Worm (Caenorhabditis elegans) whole organism, L2 larva: ENCODE measurements around the gene mct-5.

Source experiments
- C34F6.9 ChIP-seq: fragments of 150-350 bp; optimal IDR thresholded peaks from 2 replicates; lab custom pipeline; 2014; ENCODE audit warnings: missing biosample characterization, missing genetic modification characterization
- F13H6.1 ChIP-seq: sonication (generic microtip); optimal IDR thresholded peaks from 2 replicates; lab custom pipeline; 2016; ENCODE audit warnings: missing genetic modification characterization, missing compliant biosample characterization
- R02D3.7 ChIP-seq: fragments of 150-350 bp; optimal IDR thresholded peaks from 2 replicates; lab custom pipeline; 2014; ENCODE audit warnings: missing biosample characterization, missing genetic modification characterization
- Y55F3AM.14 ChIP-seq: fragments of 200-800 bp; sonication (Bioruptor generic); optimal IDR thresholded peaks from 2 replicates; lab custom pipeline; 2018; ENCODE audit warnings: mild to moderate bottlenecking, missing genetic modification characterization, missing compliant biosample characterization
- alr-1 ChIP-seq: fragments of 150-350 bp; optimal IDR thresholded peaks from 2 replicates; lab custom pipeline; 2014; ENCODE audit warnings: missing biosample characterization, missing genetic modification characterization
- aly-2 ChIP-seq: fragments of 150-350 bp; optimal IDR thresholded peaks from 2 replicates; lab custom pipeline; 2014; ENCODE audit warnings: missing biosample characterization, missing genetic modification characterization
- blmp-1 ChIP-seq: sonication (generic microtip); optimal IDR thresholded peaks from 2 replicates; lab custom pipeline; 2017; ENCODE audit warnings: missing genetic modification characterization, mild to moderate bottlenecking, missing compliant biosample characterization, antibody characterized with exemption, moderate library complexity; ENCODE audit not compliant: insufficient read depth
- ceh-16 ChIP-seq: fragments of 150-350 bp; optimal IDR thresholded peaks from 2 replicates; lab custom pipeline; 2014; ENCODE audit warnings: missing biosample characterization, missing genetic modification characterization
- ceh-82 ChIP-seq: fragments of 150-350 bp; optimal IDR thresholded peaks from 2 replicates; lab custom pipeline; 2014; ENCODE audit warnings: missing biosample characterization, missing genetic modification characterization
- dmd-4 ChIP-seq: sonication (generic microtip); optimal IDR thresholded peaks from 2 replicates; lab custom pipeline; 2017; ENCODE audit warnings: missing biosample characterization, missing genetic modification characterization
- egl-27 ChIP-seq: sonication (generic microtip); optimal IDR thresholded peaks from 3 replicates; lab custom pipeline; 2017; ENCODE audit warnings: missing biosample characterization, missing genetic modification reagents, missing genetic modification characterization
- elt-1 ChIP-seq: fragments of 150-350 bp; optimal IDR thresholded peaks from 2 replicates; lab custom pipeline; 2014; ENCODE audit warnings: missing biosample characterization, missing genetic modification characterization
- fos-1 ChIP-seq: fragments of 150-350 bp; optimal IDR thresholded peaks from 2 replicates; lab custom pipeline; 2014; ENCODE audit warnings: missing biosample characterization, missing genetic modification characterization
- gmeb-1 ChIP-seq: fragments of 150-350 bp; optimal IDR thresholded peaks from 2 replicates; lab custom pipeline; 2014; ENCODE audit warnings: missing biosample characterization, missing genetic modification characterization
- lin-11 ChIP-seq: fragments of 150-350 bp; sonication (generic microtip); optimal IDR thresholded peaks from 2 replicates; lab custom pipeline; 2014; ENCODE audit warnings: missing biosample characterization, missing genetic modification characterization, inconsistent platforms, mixed read lengths
- lsy-2 ChIP-seq, 2 experiments: fragments of 150-350 bp in 1 of 2; sonication (generic microtip) in 1 of 2; optimal IDR thresholded peaks; 2 replicates each; lab custom pipeline; 2014 to 2017; ENCODE audit warnings: missing biosample characterization in 2 of 2, missing genetic modification characterization in 2 of 2
- mbf-1 ChIP-seq: sonication (generic microtip); optimal IDR thresholded peaks from 2 replicates; lab custom pipeline; 2017; ENCODE audit warnings: missing biosample characterization, missing genetic modification characterization
- mdl-1 ChIP-seq, 2 experiments: fragments of 150-350 bp in 1 of 2; sonication (generic microtip) in 1 of 2; optimal IDR thresholded peaks; 2 replicates each; lab custom pipeline; 2017; ENCODE audit warnings: missing biosample characterization in 2 of 2, missing genetic modification characterization in 2 of 2
- nhr-11 ChIP-seq: fragments of 150-350 bp; optimal IDR thresholded peaks from 2 replicates; lab custom pipeline; 2014; ENCODE audit warnings: missing biosample characterization, missing genetic modification characterization
- nhr-129 ChIP-seq: fragments of 150-350 bp; optimal IDR thresholded peaks from 2 replicates; lab custom pipeline; 2014; ENCODE audit warnings: missing biosample characterization, missing genetic modification characterization
- nhr-23 ChIP-seq: fragments of 150-350 bp; optimal IDR thresholded peaks from 2 replicates; lab custom pipeline; 2014; ENCODE audit warnings: missing biosample characterization, missing genetic modification reagents, missing genetic modification characterization
- nhr-237 ChIP-seq: fragments of 150-350 bp; optimal IDR thresholded peaks from 2 replicates; lab custom pipeline; 2014; ENCODE audit warnings: missing biosample characterization, missing genetic modification characterization
- nhr-6 ChIP-seq: fragments of 150-350 bp; optimal IDR thresholded peaks from 2 replicates; lab custom pipeline; 2014; ENCODE audit warnings: missing biosample characterization, missing genetic modification characterization
- nhr-77 ChIP-seq: fragments of 150-350 bp; optimal IDR thresholded peaks from 2 replicates; lab custom pipeline; 2014; ENCODE audit warnings: missing biosample characterization, missing genetic modification characterization
- peb-1 ChIP-seq: fragments of 150-350 bp; optimal IDR thresholded peaks from 2 replicates; lab custom pipeline; 2014; ENCODE audit warnings: missing biosample characterization, missing genetic modification characterization
- sem-4 ChIP-seq: fragments of 150-350 bp; optimal IDR thresholded peaks from 2 replicates; lab custom pipeline; 2014; ENCODE audit warnings: missing biosample characterization, missing genetic modification reagents, missing genetic modification characterization
- skn-1 ChIP-seq: sonication (generic microtip); optimal IDR thresholded peaks from 2 replicates; lab custom pipeline; 2017; ENCODE audit warnings: missing biosample characterization, missing genetic modification characterization
- snpc-4 ChIP-seq: fragments of 150-350 bp; optimal IDR thresholded peaks from 2 replicates; lab custom pipeline; 2014; ENCODE audit warnings: missing biosample characterization, missing genetic modification characterization
- unc-39 ChIP-seq: fragments of 150-350 bp; optimal IDR thresholded peaks from 2 replicates; lab custom pipeline; 2014; ENCODE audit warnings: missing biosample characterization, missing genetic modification characterization
- unc-55 ChIP-seq: fragments of 150-350 bp; sonication (generic microtip); optimal IDR thresholded peaks from 3 replicates; lab custom pipeline; 2014; ENCODE audit warnings: missing biosample characterization, missing genetic modification reagents, missing genetic modification characterization
- unc-62 ChIP-seq: fragments of 150-350 bp; optimal IDR thresholded peaks from 2 replicates; lab custom pipeline; 2014; ENCODE audit warnings: missing biosample characterization, missing genetic modification reagents, missing genetic modification characterization
- ztf-1 ChIP-seq: fragments of 200-800 bp; sonication (Bioruptor generic); conservative IDR thresholded peaks from 2 replicates; pipeline ENCODE4 v1.3.6; 2022; ENCODE audit warnings: missing genetic modification characterization, missing compliant biosample characterization
- ztf-11 ChIP-seq: sonication (generic microtip); optimal IDR thresholded peaks from 2 replicates; lab custom pipeline; 2017; ENCODE audit warnings: missing biosample characterization, missing genetic modification characterization
- ztf-4 ChIP-seq: fragments of 150-350 bp; optimal IDR thresholded peaks from 2 replicates; lab custom pipeline; 2014; ENCODE audit warnings: missing biosample characterization, missing genetic modification characterization

mct-5 gene

DNA sequence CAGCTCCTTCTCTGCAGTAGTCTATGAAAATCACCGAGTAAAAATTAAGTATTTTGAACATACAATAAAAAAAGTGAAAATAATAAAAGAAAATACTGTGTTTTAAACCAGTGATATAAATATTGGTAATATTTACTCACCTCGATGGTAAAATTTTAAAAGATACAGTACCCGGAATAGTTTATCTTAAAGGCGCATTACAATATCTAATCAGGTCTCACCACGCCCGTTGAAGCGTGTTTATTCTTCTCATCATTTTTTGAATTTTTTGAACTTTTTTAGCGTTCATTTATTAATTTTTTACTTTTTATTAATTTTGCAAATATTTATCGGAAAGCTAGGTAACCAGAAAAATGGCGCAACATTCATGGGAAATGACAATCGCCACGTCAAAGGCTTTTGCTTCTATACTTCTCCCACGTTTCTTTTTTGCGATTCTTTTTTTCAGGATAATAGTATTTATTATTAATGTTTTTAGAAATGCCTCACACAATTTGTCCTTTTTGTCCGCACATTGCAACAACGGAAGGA is 23.4 kb upstream of the mct-5 start, which contains the start of gene F10E7.2:
F10E7.2 (plus strand) TSS at position 481 of the 531 bp plus-strand sequence.
- TF ChIP-seq ceh-82 (tag; lab: Kevin White, UChicago) (no peak), F13H6.1 (tag; lab: Kevin White, UChicago) (no peak), Y55F3AM.14 (GFP tag; lab: Kevin White, UChicago) (no peak), dmd-4 (no peak), C34F6.9 (tag; lab: Kevin White, UChicago) (no peak), alr-1 (tag; lab: Kevin White, UChicago) (no peak), mbf-1 (tag; lab: Kevin White, UChicago) (no peak), ztf-11 (tag; lab: Kevin White, UChicago) (no peak), unc-55 (GFP tag; lab: Kevin White, UChicago) (no peak), snpc-4 (tag; lab: Kevin White, UChicago) (no peak)

DNA sequence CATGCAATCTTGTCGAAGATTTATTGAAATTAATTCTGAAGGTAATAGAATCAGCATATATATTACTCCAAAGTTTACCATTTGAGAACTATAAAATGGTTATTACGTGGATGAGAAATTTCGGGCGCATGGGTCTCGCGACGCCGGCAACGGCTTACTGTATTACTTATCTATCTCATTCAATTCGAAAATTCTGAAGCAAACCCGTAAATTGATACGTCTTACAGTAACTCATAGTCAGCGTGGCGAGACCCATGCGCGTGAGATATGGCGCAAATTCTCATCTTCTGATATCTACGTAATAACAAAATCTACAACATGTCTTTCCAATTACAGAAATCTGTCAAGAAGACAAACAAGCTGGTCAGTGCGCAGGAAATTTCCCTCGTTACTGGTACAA is 21.1 kb upstream of the mct-5 start:
- TF ChIP-seq nhr-129 (tag; lab: Kevin White, UChicago) (no peak), gmeb-1 (tag; lab: Kevin White, UChicago) (no peak), skn-1 (no peak), ceh-82 (tag; lab: Kevin White, UChicago) (no peak), blmp-1 (tag; lab: Kevin White, UChicago) (no peak), F13H6.1 (tag; lab: Kevin White, UChicago) (no peak), nhr-11 (no peak), ceh-16 (no peak), mbf-1 (tag; lab: Kevin White, UChicago) (no peak), ztf-4 (tag; lab: Kevin White, UChicago) (no peak), lsy-2 (tag; optimal IDR thresholded peaks at IDR 0.05; lab: Kevin White, UChicago) (no peak), snpc-4 (tag; lab: Kevin White, UChicago) (no peak), fos-1 (tag; lab: Kevin White, UChicago) (no peak), R02D3.7 (tag; lab: Kevin White, UChicago) (no peak)

DNA sequence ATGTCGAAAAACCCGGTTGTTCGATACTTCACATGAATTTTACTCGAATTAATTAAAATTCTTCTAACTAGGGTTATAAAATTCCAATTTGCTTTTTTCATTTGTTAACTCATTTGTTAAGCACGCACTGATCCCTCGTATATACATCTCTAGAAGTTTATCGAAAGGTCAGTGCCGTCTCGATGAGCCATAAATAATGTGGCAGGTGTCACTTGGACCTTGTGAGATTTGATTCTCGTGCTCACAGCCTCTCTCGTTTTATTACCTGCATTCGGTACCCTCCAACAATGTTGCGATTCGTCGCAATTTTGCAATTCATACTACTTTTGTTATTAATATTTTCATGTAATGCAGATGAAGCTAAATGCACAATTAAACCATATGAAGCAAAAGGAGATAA is 18.0 kb upstream of the mct-5 start, which contains the start of gene spon-1:
spon-1 (plus strand) TSS at position 208 of the 400 bp plus-strand sequence.
- TF ChIP-seq mbf-1 (tag; lab: Kevin White, UChicago) (no peak), unc-55 (GFP tag; lab: Kevin White, UChicago) (no peak), dmd-4 (no peak), lin-11 (no peak), nhr-77 (tag; lab: Kevin White, UChicago) (no peak), egl-27 (tag; lab: Kevin White, UChicago) (no peak), ceh-16 (no peak), nhr-6 (tag; lab: Kevin White, UChicago) (no peak), sem-4 (tag; lab: Kevin White, UChicago) (no peak), ztf-4 (tag; lab: Kevin White, UChicago) (no peak), F13H6.1 (tag; lab: Kevin White, UChicago) (no peak), C34F6.9 (tag; lab: Kevin White, UChicago) (no peak), aly-2 (tag; lab: Kevin White, UChicago) (no peak), nhr-237 (no peak), unc-39 (tag; lab: Kevin White, UChicago) (no peak), mdl-1 (tag; optimal IDR thresholded peaks at IDR 0.05; lab: Kevin White, UChicago) (no peak), gmeb-1 (tag; lab: Kevin White, UChicago) (no peak), elt-1 (tag; lab: Kevin White, UChicago) (no peak), fos-1 (tag; lab: Kevin White, UChicago) (no peak), unc-62 (GFP tag; lab: Kevin White, UChicago) (no peak)
- TF ChIP-seq, all 48 proteins: peak for 0

DNA sequence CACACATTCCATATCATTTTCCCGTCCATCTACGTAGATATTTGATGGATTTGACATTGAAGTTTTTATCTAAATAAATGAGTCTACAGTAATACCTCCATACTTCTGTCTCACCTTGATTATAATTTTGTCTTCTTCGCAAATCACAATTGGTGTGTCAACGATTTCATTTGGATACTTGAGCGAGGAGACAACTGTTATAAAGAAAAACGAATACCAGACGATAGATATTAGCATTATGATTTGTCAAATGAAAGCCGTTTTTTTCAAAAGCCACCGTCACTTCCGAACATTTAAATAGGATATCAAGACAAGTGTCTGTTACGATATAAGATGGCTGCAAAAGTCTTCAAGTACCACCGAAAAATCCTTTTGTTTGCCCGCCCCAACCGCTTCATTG is 17.2 kb upstream of the mct-5 start, which contains the start of gene cutl-5:
cutl-5 (minus strand) TSS at position 269 of the 400 bp plus-strand sequence.
- TF ChIP-seq nhr-23 (tag; lab: Kevin White, UChicago) = no peak
- TF ChIP-seq ztf-1 (GFP tag; lab: Robert Waterston, UW) = no peak
- TF ChIP-seq nhr-129 (tag; lab: Kevin White, UChicago) = no peak
- TF ChIP-seq peb-1 (tag; lab: Kevin White, UChicago) = no peak
- no peak for TF ChIP-seq ztf-4 (tag; lab: Kevin White, UChicago)
- no peak for TF ChIP-seq fos-1 (tag; lab: Kevin White, UChicago)
- no peak for TF ChIP-seq ztf-11 (tag; lab: Kevin White, UChicago)
- no peak for TF ChIP-seq unc-39 (tag; lab: Kevin White, UChicago)
- no peak for TF ChIP-seq lin-11
